Worm (Caenorhabditis elegans) whole organism, L4 larva: ENCODE measurements around the gene F46C8.8.

ENCODE experiments used
- F26F4.8 ChIP-seq: fragments of 200-800 bp; sonication (Bioruptor generic); conservative IDR thresholded peaks from 2 replicates; pipeline ENCODE4 v1.3.6; 2022; ENCODE audit warnings: missing genetic modification characterization, missing compliant biosample characterization
- snpc-4 ChIP-seq: fragments of 150-350 bp; optimal IDR thresholded peaks from 2 replicates; lab custom pipeline; 2014; ENCODE audit warnings: missing biosample characterization, missing genetic modification characterization
- unc-130 ChIP-seq: sonication (generic microtip); optimal IDR thresholded peaks from 2 replicates; lab custom pipeline; 2016; ENCODE audit warnings: missing genetic modification reagents, missing genetic modification characterization, missing compliant biosample characterization

DNA sequence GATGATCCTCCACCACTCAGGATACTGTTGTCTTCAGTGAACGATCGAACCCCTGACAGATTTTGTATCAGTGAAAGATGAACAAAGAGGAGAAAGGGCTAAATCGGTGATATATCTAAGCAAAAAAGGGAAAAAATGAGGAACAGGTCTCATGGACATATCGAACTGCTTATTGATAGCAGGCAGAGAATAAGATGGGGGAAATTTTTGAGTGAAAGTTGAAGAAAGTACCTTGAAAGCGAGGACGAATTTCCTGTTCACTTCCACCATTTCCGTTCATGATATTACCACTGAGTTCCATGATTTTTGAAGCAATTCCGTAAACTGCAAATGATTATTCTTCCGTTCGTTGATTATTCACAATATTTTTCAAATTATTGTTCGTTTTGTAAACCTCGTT lies 895 bp downstream of the F46C8.8 start:
- no peak for TF ChIP-seq F26F4.8
- no peak for TF ChIP-seq snpc-4
- no peak for TF ChIP-seq unc-130 (GFP tag; lab: Kevin White, UChicago)
